Worm (Caenorhabditis elegans) whole organism, mixed stage, embryonic: ENCODE results near the gene chpf-1.

Source experiments
- blmp-1 ChIP-seq: fragments of 150-350 bp; optimal IDR thresholded peaks from 2 replicates; lab custom pipeline; 2014; ENCODE audit warnings: missing biosample characterization, missing genetic modification characterization
- drap-1 ChIP-seq: fragments of 200-800 bp; sonication (Bioruptor generic); optimal IDR thresholded peaks from 3 replicates; lab custom pipeline; 2018; ENCODE audit warnings: mild to moderate bottlenecking, missing genetic modification characterization, missing compliant biosample characterization
- elt-1 ChIP-seq: sonication (generic microtip); optimal IDR thresholded peaks from 2 replicates; lab custom pipeline; 2017; ENCODE audit warnings: missing genetic modification characterization, mild to moderate bottlenecking, missing compliant biosample characterization, antibody characterized with exemption, moderate library complexity, borderline replicate concordance; ENCODE audit not compliant: insufficient read depth
- ham-2 ChIP-seq: fragments of 200-800 bp; sonication (Bioruptor generic); optimal IDR thresholded peaks from 2 replicates; lab custom pipeline; 2018; ENCODE audit warnings: mild to moderate bottlenecking, missing genetic modification characterization, missing compliant biosample characterization
- lin-13 ChIP-seq: fragments of 150-350 bp; optimal IDR thresholded peaks from 2 replicates; lab custom pipeline; 2014; ENCODE audit warnings: missing biosample characterization, missing genetic modification characterization
- lsy-2 ChIP-seq: fragments of 150-350 bp; optimal IDR thresholded peaks from 2 replicates; lab custom pipeline; 2014; ENCODE audit warnings: missing biosample characterization, missing genetic modification characterization
- nhr-12 ChIP-seq: fragments of 150-350 bp; optimal IDR thresholded peaks from 2 replicates; lab custom pipeline; 2014; ENCODE audit warnings: missing biosample characterization, missing genetic modification characterization
- nhr-28 ChIP-seq: fragments of 150-350 bp; optimal IDR thresholded peaks from 2 replicates; lab custom pipeline; 2014; ENCODE audit warnings: missing biosample characterization, missing genetic modification characterization
- nhr-76 ChIP-seq: sonication (generic microtip); optimal IDR thresholded peaks from 2 replicates; lab custom pipeline; 2017; ENCODE audit warnings: missing biosample characterization, missing genetic modification characterization
- snpc-4 ChIP-seq: fragments of 150-350 bp; optimal IDR thresholded peaks from 2 replicates; lab custom pipeline; 2014; ENCODE audit warnings: missing biosample characterization, missing genetic modification characterization
- unc-120 ChIP-seq: sonication (generic microtip); optimal IDR thresholded peaks from 2 replicates; lab custom pipeline; 2017; ENCODE audit warnings: missing genetic modification characterization, missing compliant biosample characterization; ENCODE audit not compliant: poor library complexity, severe bottlenecking
- unc-39 ChIP-seq: fragments of 150-350 bp; optimal IDR thresholded peaks from 2 replicates; lab custom pipeline; 2014; ENCODE audit warnings: missing biosample characterization, missing genetic modification characterization
- unc-62 ChIP-seq: fragments of 150-350 bp; optimal IDR thresholded peaks from 2 replicates; lab custom pipeline; 2014; ENCODE audit warnings: missing biosample characterization, missing genetic modification reagents, missing genetic modification characterization
- zip-8 ChIP-seq: fragments of 150-350 bp; optimal IDR thresholded peaks from 2 replicates; lab custom pipeline; 2014; ENCODE audit warnings: missing biosample characterization, missing genetic modification characterization

- TF ChIP-seq nhr-76 (tag; lab: Kevin White, UChicago) (no peak), unc-62 (GFP tag; lab: Kevin White, UChicago) (no peak), blmp-1 (tag; lab: Kevin White, UChicago) (no peak), ham-2 (GFP tag; lab: Kevin White, UChicago) (no peak), zip-8 (tag; lab: Kevin White, UChicago) (no peak), lsy-2 (tag; lab: Kevin White, UChicago) (no peak), nhr-12 (tag; lab: Kevin White, UChicago) (no peak), unc-39 (no peak), elt-1 (no peak), nhr-28 (tag; lab: Kevin White, UChicago) (no peak), unc-120 (no peak), drap-1 (no peak), snpc-4 (tag; lab: Kevin White, UChicago) (no peak), lin-13 (tag; lab: Kevin White, UChicago) (no peak)
Measured at ce11 chrV:10237171-10237570, 33.9 kb upstream of the chpf-1 start.
